Fruit fly (Drosophila melanogaster): ENCODE results near the gene CG17328.

CG17328 gene

dm6 chr2L:16257227-16258071 lies 42.3 kb upstream of the CG17328 start, which contains the start of the genes PRL-1 and EndoGI (continued):
- peak; percentile 56 for TF ChIP-seq CG9437 (GFP tag; optimal IDR thresholded peaks at IDR 0.05)
- TF ChIP-seq tgo (GFP tag; IDR thresholded peaks at IDR 0.05): peak; percentile 74
- TF ChIP-seq dati (GFP tag; IDR thresholded peaks at IDR 0.05): no peak; the same call in 1 of the 2 replicates
- peak; percentile 57 for TF ChIP-seq Oli (tag; optimal IDR thresholded peaks at IDR 0.05)
- TF ChIP-seq Optix (GFP tag; IDR thresholded peaks at IDR 0.05): no peak
- no peak for TF ChIP-seq lmd (GFP tag; IDR thresholded peaks at IDR 0.05)
- TF ChIP-seq CG5953 (GFP tag; IDR thresholded peaks at IDR 0.05): no peak
- TF ChIP-seq her (GFP tag; optimal IDR thresholded peaks at IDR 0.05): no peak
- peak; percentile 76 for TF ChIP-seq Blimp-1 (GFP tag; optimal IDR thresholded peaks at IDR 0.05)
- no peak; the same call in 3 of the 4 replicates for TF ChIP-seq Gug (GFP tag; IDR thresholded peaks at IDR 0.05)
- TF ChIP-seq CG7556 (GFP tag; optimal IDR thresholded peaks at IDR 0.05): peak; percentile 73
- TF ChIP-seq kni (GFP tag; optimal IDR thresholded peaks at IDR 0.05): no peak
- peak; percentile 85 for TF ChIP-seq CG14014 (GFP tag; IDR thresholded peaks at IDR 0.05)
- TF ChIP-seq CG6272 (GFP tag; IDR thresholded peaks at IDR 0.05): no peak
- peak; percentile 69; the same call in 1 of the 2 replicates for TF ChIP-seq CG32767 (GFP tag; IDR thresholded peaks at IDR 0.05)
- TF ChIP-seq Meics (GFP tag; optimal IDR thresholded peaks at IDR 0.05): peak; percentile 80
- TF ChIP-seq CG7271 (tag; optimal IDR thresholded peaks at IDR 0.05): no peak
- peak; percentile 49 for TF ChIP-seq trh (GFP tag; optimal IDR thresholded peaks at IDR 0.05)
- TF ChIP-seq ci (GFP tag; IDR thresholded peaks at IDR 0.05): peak; percentile 85
- peak; percentile 68 for TF ChIP-seq CG6854 (GFP tag; optimal IDR thresholded peaks at IDR 0.05)
- no peak for TF ChIP-seq CG1024 (GFP tag; IDR thresholded peaks at IDR 0.05)
- TF ChIP-seq lola (GFP tag; optimal IDR thresholded peaks at IDR 0.05): peak in 1 of 3 experiments; percentile 54
- peak; percentile 79 for TF ChIP-seq trem (tag; optimal IDR thresholded peaks at IDR 0.05)

- TF ChIP-seq grau (tag; optimal IDR thresholded peaks at IDR 0.05): peak; percentile 14
- TF ChIP-seq CG12659 (GFP tag; optimal IDR thresholded peaks at IDR 0.05): peak; percentile 26
- TF ChIP-seq CG2116 (GFP tag; optimal IDR thresholded peaks at IDR 0.05): peak; percentile 2
- peak; percentile 48 for TF ChIP-seq Xbp1 (GFP tag; optimal IDR thresholded peaks at IDR 0.05)
- no peak for TF ChIP-seq Hand (GFP tag; optimal IDR thresholded peaks at IDR 0.05)
- TF ChIP-seq exex (tag; optimal IDR thresholded peaks at IDR 0.05): no peak
- no peak for TF ChIP-seq CG13123 (GFP tag; optimal IDR thresholded peaks at IDR 0.05)
- peak; percentile 77 for TF ChIP-seq E2f2 (GFP tag; IDR thresholded peaks at IDR 0.05)
- peak; percentile 11 for TF ChIP-seq pzg (GFP tag; optimal IDR thresholded peaks at IDR 0.05)
- peak; percentile 26 for TF ChIP-seq CG10267 (tag; optimal IDR thresholded peaks at IDR 0.05)
- no peak for TF ChIP-seq Ravus (GFP tag; IDR thresholded peaks at IDR 0.05)
- peak; percentile 29 for TF ChIP-seq kay (GFP tag; optimal IDR thresholded peaks at IDR 0.05)
- TF ChIP-seq zf30C (GFP tag; optimal IDR thresholded peaks at IDR 0.05): peak; percentile 20
- peak; percentile 59 for TF ChIP-seq CoRest (tag; optimal IDR thresholded peaks at IDR 0.05)
- TF ChIP-seq CG2712 (tag; optimal IDR thresholded peaks at IDR 0.05): peak; percentile 1
- TF ChIP-seq ewg (GFP tag; optimal IDR thresholded peaks at IDR 0.05): peak; percentile 22
- TF ChIP-seq CG12391 (tag; optimal IDR thresholded peaks at IDR 0.05): peak; percentile 18
- TF ChIP-seq CG7556 (GFP tag; optimal IDR thresholded peaks at IDR 0.05): peak; percentile 2
- peak; percentile 31 for TF ChIP-seq trem (tag; optimal IDR thresholded peaks at IDR 0.05)
- peak; percentile 26; the same call in 1 of the 3 replicates for TF ChIP-seq row (GFP tag; IDR thresholded peaks at IDR 0.05)
- peak; percentile 34 for TF ChIP-seq CG14710 (tag; optimal IDR thresholded peaks at IDR 0.05)
- TF ChIP-seq sd (tag; optimal IDR thresholded peaks at IDR 0.05): peak; percentile 27
- TF ChIP-seq CrebB (tag; optimal IDR thresholded peaks at IDR 0.05): no peak
- no peak for TF ChIP-seq oc (tag; optimal IDR thresholded peaks at IDR 0.05)
- TF ChIP-seq stwl (tag; optimal IDR thresholded peaks at IDR 0.05): peak; percentile 46
- TF ChIP-seq Ssrp (tag; optimal IDR thresholded peaks at IDR 0.05): peak; percentile 44
- peak; percentile 37 for TF ChIP-seq CTCF (GFP tag; optimal IDR thresholded peaks at IDR 0.05)
These were observed 38.0 kb upstream of the CG17328 start, which contains the start of the genes twe and CG4935 for dm6 chr2L:16261576-16262217. Gene twe (minus strand): TSS chr2L:16261877. Gene CG4935 (plus strand): TSS chr2L:16262141.

Measured in whole organism, embryonic.